Fruit fly (Drosophila melanogaster): Measurements from ENCODE around the gene CG5653.
A peak's percentile ranks its signal among the peaks of the same experiment; 100 is the strongest.

CG5653 gene

DNA sequence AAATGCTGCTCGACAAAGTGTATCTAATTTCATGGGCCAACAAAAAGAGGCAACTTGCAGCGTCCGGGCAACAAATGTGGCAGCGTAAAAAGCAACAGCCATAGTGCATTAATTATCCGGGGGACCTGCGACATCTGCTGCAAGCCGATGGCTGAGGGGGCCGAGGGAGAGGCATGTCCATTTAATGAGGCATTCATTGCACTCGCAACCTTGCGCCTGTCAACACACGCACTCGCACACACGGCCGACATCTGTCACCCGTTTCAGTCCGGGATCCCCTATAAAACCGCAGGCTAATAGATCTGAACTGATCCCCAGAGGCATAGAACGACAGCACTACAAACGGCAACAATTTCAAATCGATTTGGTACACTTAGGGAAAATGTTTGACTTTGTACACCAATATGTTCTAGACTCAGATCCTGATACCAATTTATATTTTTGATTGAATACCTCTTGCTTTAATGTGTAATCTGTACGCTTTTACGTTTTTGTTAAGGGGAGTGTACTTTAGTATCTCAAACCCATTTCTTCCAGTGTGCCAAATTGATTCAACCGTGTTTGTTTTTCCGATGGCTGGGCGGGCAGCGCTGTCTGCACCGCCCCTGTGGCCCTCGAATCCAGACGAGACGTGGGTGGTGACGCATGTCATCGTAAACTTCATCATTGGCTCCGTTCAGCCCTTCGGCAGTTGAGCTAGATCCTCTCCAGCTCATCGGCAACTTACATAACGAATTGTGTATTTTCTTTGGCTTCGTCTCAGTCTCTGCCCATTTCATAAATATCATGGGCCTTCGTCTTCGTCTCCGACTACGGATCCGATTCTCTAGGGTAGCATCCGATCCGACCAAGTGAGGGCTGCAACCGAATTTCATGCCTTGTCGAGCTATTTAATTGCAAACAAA lies 45.6 kb upstream of the CG5653 start (continued):
- no peak for TF ChIP-seq tap (tag; optimal IDR thresholded peaks at IDR 0.05)
- peak; percentile 77 for TF ChIP-seq CG4820 (GFP tag; optimal IDR thresholded peaks at IDR 0.05)
- peak in 1 of 2 experiments; percentile 62 for TF ChIP-seq Hr51 (GFP tag; optimal IDR thresholded peaks at IDR 0.05)
- TF ChIP-seq CG33213 (GFP tag; optimal IDR thresholded peaks at IDR 0.05): peak; percentile 73
- TF ChIP-seq pros (GFP tag; optimal IDR thresholded peaks at IDR 0.05): no peak
- no peak for TF ChIP-seq Dbx (GFP tag; IDR thresholded peaks at IDR 0.05)
- TF ChIP-seq Sry-β (GFP tag; optimal IDR thresholded peaks at IDR 0.05): peak; percentile 20
- peak; percentile 68 for TF ChIP-seq NC2β (GFP tag; optimal IDR thresholded peaks at IDR 0.05)
- TF ChIP-seq CG32767 (GFP tag; IDR thresholded peaks at IDR 0.05): 0 out of 2 replicates have a peak, but pooled peaks have one; percentile 43
- TF ChIP-seq CG13296 (GFP tag; optimal IDR thresholded peaks at IDR 0.05): no peak
- no peak for TF ChIP-seq Scr (GFP tag; IDR thresholded peaks at IDR 0.05; ENCODE audit: partially characterized antibody)
- TF ChIP-seq CG42726 (GFP tag; IDR thresholded peaks at IDR 0.05; ENCODE audit: partially characterized antibody): no peak
- peak; percentile 60 for TF ChIP-seq Asciz (GFP tag; optimal IDR thresholded peaks at IDR 0.05)
- peak; percentile 91 for TF ChIP-seq chm (GFP tag; IDR thresholded peaks at IDR 0.05)
- TF ChIP-seq CG15073 (GFP tag; optimal IDR thresholded peaks at IDR 0.05): no peak
- peak; percentile 48 for TF ChIP-seq hth (optimal IDR thresholded peaks at IDR 0.05)
- TF ChIP-seq CG9876 (GFP tag; optimal IDR thresholded peaks at IDR 0.05): peak; percentile 11
- TF ChIP-seq Neu2 (GFP tag; optimal IDR thresholded peaks at IDR 0.05; ENCODE audit: borderline replicate concordance): peak; percentile 49
- TF ChIP-seq CG6272 (GFP tag; IDR thresholded peaks at IDR 0.05): peak; percentile 55; the same call in 1 of the 2 replicates
- no peak for TF ChIP-seq Tbp (GFP tag; optimal IDR thresholded peaks at IDR 0.05)
- TF ChIP-seq chn (GFP tag; optimal IDR thresholded peaks at IDR 0.05): peak; percentile 70
- TF ChIP-seq CG6254 (GFP tag; optimal IDR thresholded peaks at IDR 0.05): peak; percentile 83
- no peak for TF ChIP-seq CG7963 (GFP tag; IDR thresholded peaks at IDR 0.05; ENCODE audit: partially characterized antibody)
- no peak for TF ChIP-seq CG10431 (GFP tag; optimal IDR thresholded peaks at IDR 0.05)
- TF ChIP-seq HHEX (GFP tag; optimal IDR thresholded peaks at IDR 0.05): peak; percentile 38
- TF ChIP-seq ac (GFP tag; optimal IDR thresholded peaks at IDR 0.05): peak; percentile 89
- peak; percentile 45 for TF ChIP-seq Mad (GFP tag; optimal IDR thresholded peaks at IDR 0.05)
- TF ChIP-seq CG10147 (GFP tag; optimal IDR thresholded peaks at IDR 0.05): no peak
- TF ChIP-seq CG17612 (GFP tag; IDR thresholded peaks at IDR 0.05): no peak
- TF ChIP-seq CG12391 (tag; optimal IDR thresholded peaks at IDR 0.05): peak; percentile 82
- peak; percentile 46 for TF ChIP-seq dm (GFP tag; optimal IDR thresholded peaks at IDR 0.05)
- peak; percentile 28 for TF ChIP-seq ERR (GFP tag; optimal IDR thresholded peaks at IDR 0.05)
- TF ChIP-seq gce (GFP tag; IDR thresholded peaks at IDR 0.05): peak; percentile 61; the same call in 2 of the 3 replicates
- TF ChIP-seq CG15601 (tag; optimal IDR thresholded peaks at IDR 0.05): peak; percentile 68
- peak; percentile 48; the same call in 1 of the 2 replicates for TF ChIP-seq Nf-YA (GFP tag; IDR thresholded peaks at IDR 0.05)
- TF ChIP-seq CG11723 (GFP tag; optimal IDR thresholded peaks at IDR 0.05): peak; percentile 42
- no peak for TF ChIP-seq Hand (GFP tag; optimal IDR thresholded peaks at IDR 0.05)
- peak; percentile 69 for TF ChIP-seq esg (GFP tag; conservative IDR thresholded peaks at IDR 0.05)
- peak; percentile 79 for TF ChIP-seq p53 (GFP tag; optimal IDR thresholded peaks at IDR 0.05)
- TF ChIP-seq croc (GFP tag; conservative IDR thresholded peaks at IDR 0.05): peak; percentile 85
- TF ChIP-seq odd (GFP tag; optimal IDR thresholded peaks at IDR 0.05): peak; percentile 23
- no peak for TF ChIP-seq hkb (optimal IDR thresholded peaks at IDR 0.05)
- peak; percentile 80 for TF ChIP-seq hkb (GFP tag; IDR thresholded peaks at IDR 0.05)
- TF ChIP-seq ewg (GFP tag; optimal IDR thresholded peaks at IDR 0.05): peak; percentile 36
- TF ChIP-seq H2.0 (GFP tag; IDR thresholded peaks at IDR 0.05): peak; percentile 74
- peak; percentile 67 for TF ChIP-seq wor (GFP tag; IDR thresholded peaks at IDR 0.05)
- peak; percentile 81 for TF ChIP-seq CG33557 (GFP tag; optimal IDR thresholded peaks at IDR 0.05)
- TF ChIP-seq z (GFP tag; IDR thresholded peaks at IDR 0.05): peak; percentile 48; the same call in 1 of the 3 replicates
- TF ChIP-seq BtbVII (GFP tag; optimal IDR thresholded peaks at IDR 0.05): no peak
